Fruit fly (Drosophila melanogaster): ENCODE measurements around the gene Ag5r.

Gene Ag5r

DNA sequence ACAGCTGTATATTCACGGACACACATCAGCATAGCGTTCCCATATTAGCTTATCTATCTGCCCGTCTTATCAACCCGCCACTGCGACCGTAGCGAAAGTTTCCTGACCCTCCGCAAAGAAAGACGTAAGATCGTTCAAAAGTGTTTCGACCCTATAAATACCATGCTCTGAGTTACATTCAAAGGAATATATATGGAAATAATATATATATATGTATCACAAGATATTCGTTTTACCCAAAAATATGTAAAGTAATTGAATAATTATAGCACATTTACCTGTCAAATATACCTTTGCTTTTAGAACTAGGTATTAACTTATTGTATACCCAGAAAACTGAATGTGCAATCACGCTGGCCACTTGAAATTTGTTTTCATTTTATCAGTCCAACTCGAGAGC, 24.1 kb upstream of the Ag5r start:
- TF ChIP-seq stc (GFP tag; IDR thresholded peaks at IDR 0.05) (0 out of 2 replicates have a peak, but pooled peaks have one; percentile 34), CG8944 (GFP tag; optimal IDR thresholded peaks at IDR 0.05) (no peak), CG1602 (GFP tag; optimal IDR thresholded peaks at IDR 0.05) (no peak), Rfx (GFP tag; IDR thresholded peaks at IDR 0.05) (peak; percentile 15; the same call in 1 of the 2 replicates), CG17361 (GFP tag; IDR thresholded peaks at IDR 0.05) (0 out of 3 replicates have a peak, but pooled peaks have one; percentile 8), GATAe (GFP tag; conservative IDR thresholded peaks at IDR 0.05) (no peak), CG2678 (tag; optimal IDR thresholded peaks at IDR 0.05) (peak; percentile 1), dmrt99B (tag; optimal IDR thresholded peaks at IDR 0.05) (peak; percentile 17), CG7839 (tag; optimal IDR thresholded peaks at IDR 0.05) (peak; percentile 7), CG11504 (tag; optimal IDR thresholded peaks at IDR 0.05) (peak; percentile 21), gem (tag; optimal IDR thresholded peaks at IDR 0.05) (peak; percentile 45), nmo (GFP tag; optimal IDR thresholded peaks at IDR 0.05) (peak; percentile 33), CG1529 (GFP tag; optimal IDR thresholded peaks at IDR 0.05) (no peak), pan (optimal IDR thresholded peaks at IDR 0.05) (no peak), pan (GFP tag; optimal IDR thresholded peaks at IDR 0.05 in 1 of 2, IDR thresholded peaks at IDR 0.05 in 1 of 2) (peak in 1 of 2 experiments; percentile 10), Xrp1 (GFP tag; IDR thresholded peaks at IDR 0.05) (peak; percentile 14; the same call in 1 of the 2 replicates), Deaf1 (tag; optimal IDR thresholded peaks at IDR 0.05) (no peak), Sox102F (GFP tag; optimal IDR thresholded peaks at IDR 0.05) (peak; percentile 9), CG14965 (GFP tag; optimal IDR thresholded peaks at IDR 0.05; ENCODE audit: borderline replicate concordance) (no peak), Hr78 (GFP tag; optimal IDR thresholded peaks at IDR 0.05) (peak in 1 of 2 experiments; percentile 19), CG6854 (GFP tag; optimal IDR thresholded peaks at IDR 0.05) (no peak), dysf (GFP tag; IDR thresholded peaks at IDR 0.05) (0 out of 3 replicates have a peak, but pooled peaks have one; percentile 28), sc (optimal IDR thresholded peaks at IDR 0.05) (no peak), sc (GFP tag; optimal IDR thresholded peaks at IDR 0.05) (no peak), CG6689 (GFP tag; IDR thresholded peaks at IDR 0.05) (peak; percentile 39; the same call in 1 of the 2 replicates), Dp (GFP tag; optimal IDR thresholded peaks at IDR 0.05) (no peak), CG10979 (tag; optimal IDR thresholded peaks at IDR 0.05) (peak; percentile 15), CG10274 (GFP tag; optimal IDR thresholded peaks at IDR 0.05) (no peak), CG4854 (GFP tag; optimal IDR thresholded peaks at IDR 0.05) (no peak), vvl (GFP tag; IDR thresholded peaks at IDR 0.05) (peak; percentile 9; the same call in 1 of the 2 replicates), CG18262 (tag; optimal IDR thresholded peaks at IDR 0.05) (peak; percentile 42), Neu2 (GFP tag; optimal IDR thresholded peaks at IDR 0.05; ENCODE audit: borderline replicate concordance) (no peak), CG2712 (tag; optimal IDR thresholded peaks at IDR 0.05) (peak; percentile 37), bsh (GFP tag; optimal IDR thresholded peaks at IDR 0.05) (peak in 1 of 2 experiments; percentile 29), CG1024 (GFP tag; IDR thresholded peaks at IDR 0.05) (no peak), phol (tag; optimal IDR thresholded peaks at IDR 0.05) (peak; percentile 8), D19B (GFP tag; optimal IDR thresholded peaks at IDR 0.05) (peak; percentile 83), gro (GFP tag; optimal IDR thresholded peaks at IDR 0.05) (no peak), odd (GFP tag; optimal IDR thresholded peaks at IDR 0.05) (no peak), CG30431 (GFP tag; optimal IDR thresholded peaks at IDR 0.05) (no peak), BEAF-32 (GFP tag; optimal IDR thresholded peaks at IDR 0.05) (no peak), ara (GFP tag; IDR thresholded peaks at IDR 0.05) (peak; percentile 16; the same call in 1 of the 2 replicates), row (GFP tag; IDR thresholded peaks at IDR 0.05) (peak; percentile 52; the same call in 2 of the 3 replicates), CG32772 (GFP tag; IDR thresholded peaks at IDR 0.05) (no peak), Myb (GFP tag; optimal IDR thresholded peaks at IDR 0.05) (no peak), dmrt11E (tag; optimal IDR thresholded peaks at IDR 0.05) (peak; percentile 8), Blimp-1 (GFP tag; optimal IDR thresholded peaks at IDR 0.05) (peak; percentile 13), prd (optimal IDR thresholded peaks at IDR 0.05) (no peak), prd (GFP tag; IDR thresholded peaks at IDR 0.05) (peak; percentile 51; the same call in 2 of the 3 replicates), Kr (GFP tag; optimal IDR thresholded peaks at IDR 0.05) (no peak)
